Worm (Caenorhabditis elegans) whole organism, L3 larva: ENCODE results near the gene nas-13.
A peak's percentile ranks its signal among the peaks of the same experiment; 100 is the strongest.

Experiments
- R02D3.7 ChIP-seq: fragments of 150-350 bp; optimal IDR thresholded peaks from 2 replicates; lab custom pipeline; 2014; ENCODE audit warnings: missing biosample characterization, missing genetic modification characterization
- ZK546.5 ChIP-seq: sonication (generic microtip); optimal IDR thresholded peaks from 2 replicates; lab custom pipeline; 2017; ENCODE audit warnings: missing biosample characterization, missing genetic modification characterization
- ama-1 ChIP-seq: fragments of 150-350 bp; optimal IDR thresholded peaks from 2 replicates; lab custom pipeline; 2018
- ceh-16 ChIP-seq: sonication (generic microtip); optimal IDR thresholded peaks from 2 replicates; lab custom pipeline; 2017; ENCODE audit warnings: missing biosample characterization, missing genetic modification characterization
- ceh-82 ChIP-seq: fragments of 150-350 bp; optimal IDR thresholded peaks from 2 replicates; lab custom pipeline; 2014; ENCODE audit warnings: missing biosample characterization, missing genetic modification characterization
- ceh-9 ChIP-seq: sonication (generic microtip); optimal IDR thresholded peaks from 2 replicates; lab custom pipeline; 2018; ENCODE audit warnings: missing biosample characterization, missing genetic modification characterization
- egl-27 ChIP-seq: sonication (generic microtip); optimal IDR thresholded peaks from 4 replicates; lab custom pipeline; 2017; ENCODE audit warnings: missing biosample characterization, missing genetic modification reagents, missing genetic modification characterization
- egl-5 ChIP-seq: fragments of 150-350 bp; optimal IDR thresholded peaks from 2 replicates; lab custom pipeline; 2017; ENCODE audit warnings: missing biosample characterization, missing genetic modification reagents, missing genetic modification characterization, inconsistent platforms
- elt-2 ChIP-seq: sonication (generic microtip); optimal IDR thresholded peaks from 2 replicates; lab custom pipeline; 2016; ENCODE audit warnings: missing genetic modification reagents, mild to moderate bottlenecking, missing genetic modification characterization, missing compliant biosample characterization
- elt-3 ChIP-seq, 3 experiments: fragments of 150-350 bp in 1 of 3; sonication (generic microtip) in 2 of 3; optimal IDR thresholded peaks; 2 replicates in 2 of 3; 4 replicates in 1 of 3; lab custom pipeline; 2014 to 2017; ENCODE audit warnings: missing biosample characterization in 3 of 3, missing genetic modification characterization in 3 of 3
- eor-1 ChIP-seq, 2 experiments: fragments of 150-350 bp; optimal IDR thresholded peaks; 2 replicates each; lab custom pipeline; 2014 to 2018; ENCODE audit warnings: missing biosample characterization in 2 of 2, missing genetic modification characterization in 2 of 2
- fkh-10 ChIP-seq: sonication (generic microtip); optimal IDR thresholded peaks from 2 replicates; lab custom pipeline; 2017; ENCODE audit warnings: missing biosample characterization, missing genetic modification reagents, missing genetic modification characterization
- fos-1 ChIP-seq: fragments of 150-350 bp; optimal IDR thresholded peaks from 2 replicates; lab custom pipeline; 2014; ENCODE audit warnings: missing biosample characterization, missing genetic modification characterization
- hmg-11 ChIP-seq: sonication (generic microtip); optimal IDR thresholded peaks from 2 replicates; lab custom pipeline; 2016; ENCODE audit warnings: missing genetic modification characterization, missing compliant biosample characterization
- jun-1 ChIP-seq: fragments of 150-350 bp; optimal IDR thresholded peaks from 2 replicates; lab custom pipeline; 2014; ENCODE audit warnings: missing biosample characterization, missing genetic modification reagents, missing genetic modification characterization
- lin-15B ChIP-seq: fragments of 150-350 bp; optimal IDR thresholded peaks from 2 replicates; lab custom pipeline; 2014; ENCODE audit warnings: missing biosample characterization, missing genetic modification characterization
- lin-39 ChIP-seq: fragments of 150-350 bp; optimal IDR thresholded peaks from 2 replicates; lab custom pipeline; 2018; ENCODE audit warnings: missing biosample characterization, missing genetic modification reagents, missing genetic modification characterization
- lsy-12 ChIP-seq: sonication (generic microtip); optimal IDR thresholded peaks from 2 replicates; lab custom pipeline; 2016; ENCODE audit warnings: mild to moderate bottlenecking, missing genetic modification characterization, missing compliant biosample characterization
- mdl-1 ChIP-seq: fragments of 150-350 bp; optimal IDR thresholded peaks from 2 replicates; lab custom pipeline; 2014; ENCODE audit warnings: missing biosample characterization, missing genetic modification characterization
- mml-1 ChIP-seq: fragments of 150-350 bp; sonication (generic microtip); optimal IDR thresholded peaks from 3 replicates; lab custom pipeline; 2014; ENCODE audit warnings: missing biosample characterization, missing genetic modification characterization
- nfya-1 ChIP-seq: sonication (generic microtip); optimal IDR thresholded peaks from 2 replicates; lab custom pipeline; 2017; ENCODE audit warnings: missing genetic modification characterization, mild to moderate bottlenecking, missing compliant biosample characterization, antibody characterized with exemption, moderate library complexity; ENCODE audit not compliant: insufficient read depth
- nhr-11 ChIP-seq: fragments of 150-350 bp; optimal IDR thresholded peaks from 2 replicates; lab custom pipeline; 2014; ENCODE audit warnings: missing biosample characterization, missing genetic modification characterization
- nhr-12 ChIP-seq: fragments of 150-350 bp; optimal IDR thresholded peaks from 2 replicates; lab custom pipeline; 2014; ENCODE audit warnings: missing biosample characterization, missing genetic modification characterization
- nhr-23 ChIP-seq: fragments of 150-350 bp; optimal IDR thresholded peaks from 2 replicates; lab custom pipeline; 2014; ENCODE audit warnings: missing biosample characterization, missing genetic modification reagents, missing genetic modification characterization
- nhr-237 ChIP-seq: fragments of 150-350 bp; optimal IDR thresholded peaks from 2 replicates; lab custom pipeline; 2014; ENCODE audit warnings: missing biosample characterization, missing genetic modification characterization
- nhr-25 ChIP-seq: sonication (generic microtip); optimal IDR thresholded peaks from 2 replicates; lab custom pipeline; 2017; ENCODE audit warnings: missing biosample characterization, missing genetic modification characterization
- nhr-43 ChIP-seq: sonication (generic microtip); optimal IDR thresholded peaks from 2 replicates; lab custom pipeline; 2016; ENCODE audit warnings: mild to moderate bottlenecking, missing genetic modification characterization, missing compliant biosample characterization; ENCODE audit not compliant: poor library complexity, severe bottlenecking
- nhr-67 ChIP-seq: fragments of 150-350 bp; optimal IDR thresholded peaks from 2 replicates; lab custom pipeline; 2014; ENCODE audit warnings: missing biosample characterization, missing genetic modification characterization
- nhr-77 ChIP-seq: fragments of 150-350 bp; optimal IDR thresholded peaks from 2 replicates; lab custom pipeline; 2014; ENCODE audit warnings: missing biosample characterization, missing genetic modification characterization
- pha-4 ChIP-seq: fragments of 150-350 bp; optimal IDR thresholded peaks from 2 replicates; lab custom pipeline; 2014; ENCODE audit warnings: missing biosample characterization, missing genetic modification reagents, missing genetic modification characterization
- pqm-1 ChIP-seq: fragments of 150-350 bp; optimal IDR thresholded peaks from 2 replicates; lab custom pipeline; 2017; ENCODE audit warnings: missing biosample characterization, missing genetic modification characterization, inconsistent platforms
- sea-2 ChIP-seq: fragments of 150-350 bp; sonication (generic microtip); optimal IDR thresholded peaks from 4 replicates; lab custom pipeline; 2014; ENCODE audit warnings: missing biosample characterization, missing genetic modification reagents, missing genetic modification characterization
- skn-1 ChIP-seq: fragments of 150-350 bp; optimal IDR thresholded peaks from 2 replicates; lab custom pipeline; 2014; ENCODE audit warnings: missing biosample characterization, missing genetic modification characterization
- tbx-2 ChIP-seq: sonication (generic microtip); optimal IDR thresholded peaks from 2 replicates; lab custom pipeline; 2016; ENCODE audit warnings: mild to moderate bottlenecking, missing genetic modification characterization, missing compliant biosample characterization
- unc-39 ChIP-seq: sonication (generic microtip); optimal IDR thresholded peaks from 4 replicates; lab custom pipeline; 2017; ENCODE audit warnings: missing biosample characterization, missing genetic modification characterization
- unc-62 ChIP-seq: fragments of 150-350 bp; sonication (generic microtip); optimal IDR thresholded peaks from 4 replicates; lab custom pipeline; 2014; ENCODE audit warnings: missing biosample characterization, missing genetic modification reagents, missing genetic modification characterization
- zag-1 ChIP-seq: fragments of 150-350 bp; optimal IDR thresholded peaks from 2 replicates; lab custom pipeline; 2014; ENCODE audit warnings: missing biosample characterization, missing genetic modification characterization
- ztf-4 ChIP-seq: fragments of 150-350 bp; optimal IDR thresholded peaks from 2 replicates; lab custom pipeline; 2014; ENCODE audit warnings: missing biosample characterization, missing genetic modification characterization

nas-13 gene

DNA sequence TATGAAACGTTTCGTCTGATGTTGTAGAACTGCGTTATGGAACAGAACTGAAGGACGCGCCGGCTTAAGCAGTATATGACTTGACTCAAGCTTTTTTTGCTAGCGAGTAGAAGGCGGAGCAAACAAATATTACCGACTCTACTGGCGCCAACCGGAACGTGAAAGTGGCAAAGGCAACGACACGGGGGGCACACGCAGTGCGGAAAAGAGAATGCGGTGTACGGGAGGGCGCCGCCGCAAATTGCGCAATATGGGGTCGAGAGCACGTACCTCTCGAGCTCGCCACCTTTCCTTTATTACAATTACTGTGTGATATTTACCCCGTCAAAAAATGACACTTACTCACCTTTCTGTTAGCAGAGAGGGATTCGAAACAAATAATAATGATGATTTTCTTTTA is 12.8 kb downstream of the nas-13 start, which contains the start of gene pqn-36:
pqn-36 (minus strand) TSS at position 268 of the 400 bp plus-strand sequence.
- TF ChIP-seq fkh-10 (GFP tag; lab: Kevin White, UChicago) = no peak
- TF ChIP-seq jun-1 (tag; lab: Kevin White, UChicago) = no peak
- no peak for TF ChIP-seq lsy-12 (tag; lab: Kevin White, UChicago)
- TF ChIP-seq unc-39 (tag; lab: Kevin White, UChicago) = no peak
- TF ChIP-seq nfya-1 (tag; lab: Kevin White, UChicago) = no peak
- TF ChIP-seq sea-2 = no peak
- TF ChIP-seq mml-1 (tag; lab: Kevin White, UChicago) = no peak
- TF ChIP-seq ztf-4 = no peak
- no peak for TF ChIP-seq nhr-23
- no peak for TF ChIP-seq mdl-1
- no peak for TF ChIP-seq ama-1
- no peak for TF ChIP-seq fos-1 (tag; lab: Kevin White, UChicago)
- no peak for TF ChIP-seq nhr-237 (tag; lab: Kevin White, UChicago)
- TF ChIP-seq lin-15B (tag; lab: Kevin White, UChicago) = no peak
- no peak for TF ChIP-seq egl-5 (tag; lab: Kevin White, UChicago)
- TF ChIP-seq nhr-25 = no peak
- no peak for TF ChIP-seq ZK546.5 (tag; lab: Kevin White, UChicago)
- no peak for TF ChIP-seq nhr-67

DNA sequence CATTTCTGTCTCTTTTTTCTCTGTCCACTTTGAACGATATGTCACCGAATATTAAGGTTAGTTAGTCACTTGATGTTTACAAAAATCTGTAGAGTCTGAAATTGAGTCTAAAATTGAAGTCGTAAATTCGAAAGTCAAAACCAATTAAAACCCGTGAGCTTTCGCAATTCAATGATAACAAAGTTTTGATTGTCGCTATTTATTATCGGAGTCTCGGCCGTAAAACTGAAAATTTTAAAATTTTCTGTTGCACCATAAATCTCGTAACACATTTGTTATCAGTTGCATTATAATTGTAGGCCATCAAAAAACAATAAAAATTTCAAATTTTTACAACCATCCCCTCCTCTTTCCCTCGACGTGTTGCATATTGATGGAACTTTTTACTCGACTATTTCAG is 19.5 kb downstream of the nas-13 start:
- TF ChIP-seq nhr-25 (no peak), jun-1 (tag; lab: Kevin White, UChicago) (peak; percentile 57), elt-2 (tag; lab: Kevin White, UChicago) (peak; percentile 94), tbx-2 (tag; lab: Kevin White, UChicago) (no peak), lsy-12 (tag; lab: Kevin White, UChicago) (no peak), ZK546.5 (tag; lab: Kevin White, UChicago) (no peak), skn-1 (tag; lab: Kevin White, UChicago) (no peak), nhr-12 (tag; lab: Kevin White, UChicago) (no peak), ceh-82 (tag; lab: Kevin White, UChicago) (no peak), pqm-1 (tag; lab: Kevin White, UChicago) (peak; percentile 88), lin-39 (tag; lab: Kevin White, UChicago) (no peak), egl-27 (tag; lab: Kevin White, UChicago) (no peak), fkh-10 (GFP tag; lab: Kevin White, UChicago) (no peak), ceh-9 (tag; lab: Kevin White, UChicago) (no peak), fos-1 (tag; lab: Kevin White, UChicago) (no peak), pha-4 (tag; lab: Kevin White, UChicago) (peak; percentile 46), nhr-77 (tag; lab: Kevin White, UChicago) (no peak), unc-62 (GFP tag; lab: Kevin White, UChicago) (no peak), elt-3 (tag; optimal IDR thresholded peaks at IDR 0.05; lab: Kevin White, UChicago) (no peak), zag-1 (tag; lab: Kevin White, UChicago) (no peak), ceh-16 (tag; lab: Kevin White, UChicago) (no peak)

DNA sequence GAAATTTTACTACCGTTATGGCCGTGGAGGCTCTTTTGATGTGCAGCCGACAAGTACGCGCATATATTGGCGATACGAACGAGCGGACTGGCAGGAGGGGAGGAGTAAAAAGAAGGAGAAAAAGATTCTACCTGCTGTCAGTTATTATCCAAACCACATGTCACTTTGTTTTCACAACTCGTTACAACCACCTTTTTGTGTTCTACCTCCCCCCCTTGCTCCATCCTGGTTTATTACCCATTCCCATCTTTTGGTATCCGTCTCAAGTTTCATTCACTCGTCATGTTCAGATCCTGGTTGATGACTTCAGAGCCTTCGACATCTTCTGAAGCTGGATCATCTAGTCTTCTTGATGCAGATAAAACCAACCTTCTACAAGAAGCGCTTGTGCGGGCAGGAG is 20.4 kb downstream of the nas-13 start, which contains the start of gene psa-3:
psa-3 (plus strand) TSS at position 301 of the 400 bp plus-strand sequence.
- TF ChIP-seq lin-15B (tag; lab: Kevin White, UChicago) = no peak
- no peak for TF ChIP-seq nhr-23
- TF ChIP-seq nhr-43 (tag; lab: Kevin White, UChicago) = no peak
- TF ChIP-seq zag-1 (tag; lab: Kevin White, UChicago) = no peak
- no peak for TF ChIP-seq hmg-11
- no peak for TF ChIP-seq unc-62 (GFP tag; lab: Kevin White, UChicago)
- TF ChIP-seq ZK546.5 (tag; lab: Kevin White, UChicago) = no peak
- no peak for TF ChIP-seq nfya-1 (tag; lab: Kevin White, UChicago)
- no peak for TF ChIP-seq unc-39 (tag; lab: Kevin White, UChicago)
- TF ChIP-seq R02D3.7 (tag; lab: Kevin White, UChicago) = no peak
- TF ChIP-seq nhr-11 (tag; lab: Kevin White, UChicago) = no peak
- TF ChIP-seq eor-1 (tag; optimal IDR thresholded peaks at IDR 0.05; lab: Kevin White, UChicago) = no peak
